Fruit fly (Drosophila melanogaster) whole organism: ENCODE data around the gene Vm26Ab.

Source experiments
- CG8478 ChIP-seq: fragments of >200 bp; optimal IDR thresholded peaks from 2 replicates; lab custom pipeline; 2018; ENCODE audit warnings: inconsistent platforms
- EcR ChIP-seq, 2 experiments: fragments of >200 bp; optimal IDR thresholded peaks; 2 replicates each; lab custom pipeline; 2017; ENCODE audit warnings: missing biosample characterization in 2 of 2, missing genetic modification characterization in 2 of 2, missing genetic modification reagents in 2 of 2
- pan ChIP-seq: fragments of >200 bp; optimal IDR thresholded peaks from 2 replicates; lab custom pipeline; 2017
- psq ChIP-seq: fragments of >200 bp; optimal IDR thresholded peaks from 2 replicates; lab custom pipeline; 2017
- usp ChIP-seq: fragments of >200 bp; optimal IDR thresholded peaks from 2 replicates; lab custom pipeline; 2017; ENCODE audit warnings: missing biosample characterization, missing genetic modification characterization, mixed read lengths

- no peak for TF ChIP-seq CG8478 (lab: Kevin White, UChicago)
- TF ChIP-seq psq (lab: Kevin White, UChicago): no peak
- TF ChIP-seq usp (GFP tag; lab: Kevin White, UChicago): no peak
- no peak for TF ChIP-seq EcR (GFP tag; optimal IDR thresholded peaks at IDR 0.05; lab: Kevin White, UChicago)
- TF ChIP-seq pan: no peak
These were observed 24.9 kb downstream of the Vm26Ab start, which contains the start of gene eIF4A for dm6 chr2L:5981433-5982333.
